Worm (Caenorhabditis elegans): Measurements from ENCODE around the gene slc-25A26.

DNA sequence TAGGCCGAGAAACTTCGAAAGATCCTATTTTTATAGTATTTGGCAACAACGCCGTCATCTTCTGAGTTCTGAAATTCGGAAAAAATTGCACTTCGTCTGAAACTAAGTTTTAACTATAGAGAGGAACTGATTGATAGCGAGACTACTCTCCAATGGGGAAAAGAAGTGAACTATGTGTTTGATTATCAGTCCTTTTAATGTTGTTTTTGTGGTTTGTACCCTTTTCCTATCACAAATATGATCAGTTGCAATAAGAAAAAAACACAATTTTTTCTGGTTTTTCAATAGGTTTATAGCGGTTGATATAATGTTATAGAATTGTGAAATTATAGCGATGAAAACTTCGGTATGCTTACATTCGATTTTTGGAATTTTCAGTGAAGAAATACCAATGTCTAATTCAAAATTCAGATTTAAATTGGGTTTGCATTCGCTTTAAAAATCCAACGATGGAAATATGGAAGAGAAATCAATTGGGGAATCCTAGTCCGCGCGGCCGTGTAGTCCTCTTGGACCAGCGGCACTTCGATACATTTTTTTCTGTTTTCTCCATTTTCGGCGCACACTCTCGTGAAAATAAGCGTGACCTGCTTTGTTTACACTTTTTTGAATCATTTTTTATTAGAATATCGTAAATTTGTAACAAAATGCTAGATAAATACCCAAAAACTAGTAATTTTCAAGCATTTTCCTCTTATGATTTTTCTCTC, 43.2 kb downstream of the slc-25A26 start, which contains the start of gene C53B4.3:
- peak; percentile 63 for TF ChIP-seq dpl-1 (GFP tag; optimal IDR thresholded peaks at IDR 0.05)
- no peak for TF ChIP-seq unc-62 (GFP tag; optimal IDR thresholded peaks at IDR 0.05 in 1 of 2)
- TF ChIP-seq unc-62 (tag; optimal IDR thresholded peaks at IDR 0.05) = no peak
- no peak for TF ChIP-seq jun-1 (tag; optimal IDR thresholded peaks at IDR 0.05)
- TF ChIP-seq ceh-28 (tag; optimal IDR thresholded peaks at IDR 0.05) = no peak
- TF ChIP-seq unc-130 (GFP tag; optimal IDR thresholded peaks at IDR 0.05) = peak; percentile 85
- no peak for TF ChIP-seq pha-4 (GFP tag; IDR thresholded peaks at IDR 0.05)
- TF ChIP-seq pha-4 (tag; optimal IDR thresholded peaks at IDR 0.05) = peak; percentile 48
- no peak for TF ChIP-seq daf-16 (GFP tag; optimal IDR thresholded peaks at IDR 0.05)
- peak; percentile 42 for TF ChIP-seq daf-16 (tag; optimal IDR thresholded peaks at IDR 0.05)
- no peak for TF ChIP-seq F10B5.3 (tag; optimal IDR thresholded peaks at IDR 0.05)
- no peak for TF ChIP-seq ceh-82 (tag; optimal IDR thresholded peaks at IDR 0.05)
- TF ChIP-seq rbr-2 (tag; optimal IDR thresholded peaks at IDR 0.05) = peak; percentile 59
